Worm (Caenorhabditis elegans) whole organism, late embryonic: ENCODE measurements around the gene ZK1236.1.
A peak's percentile ranks its signal among the peaks of the same experiment; 100 is the strongest.

Experiments
- K09A11.1 ChIP-seq: sonication (generic microtip); optimal IDR thresholded peaks from 2 replicates; lab custom pipeline; 2017; ENCODE audit warnings: antibody characterized with exemption, mild to moderate bottlenecking, missing genetic modification characterization, missing compliant biosample characterization; ENCODE audit not compliant: insufficient read depth
- ama-1 ChIP-seq: fragments of 150-350 bp; optimal IDR thresholded peaks from 2 replicates; lab custom pipeline; 2014
- ceh-22 ChIP-seq: sonication (generic microtip); optimal IDR thresholded peaks from 2 replicates; lab custom pipeline; 2017; ENCODE audit warnings: missing biosample characterization, missing genetic modification characterization
- ceh-34 ChIP-seq: sonication (generic microtip); optimal IDR thresholded peaks from 2 replicates; lab custom pipeline; 2016; ENCODE audit warnings: mild to moderate bottlenecking, missing genetic modification characterization, missing compliant biosample characterization
- che-1 ChIP-seq: sonication (generic microtip); optimal IDR thresholded peaks from 2 replicates; lab custom pipeline; 2016; ENCODE audit warnings: mild to moderate bottlenecking, missing genetic modification characterization, missing compliant biosample characterization
- elt-2 ChIP-seq: sonication (generic microtip); optimal IDR thresholded peaks from 2 replicates; lab custom pipeline; 2016; ENCODE audit warnings: missing genetic modification reagents, missing genetic modification characterization, missing compliant biosample characterization
- lim-6 ChIP-seq: sonication (generic microtip); optimal IDR thresholded peaks from 2 replicates; lab custom pipeline; 2016; ENCODE audit warnings: missing genetic modification characterization, missing compliant biosample characterization
- madf-2 ChIP-seq: sonication (generic microtip); optimal IDR thresholded peaks from 2 replicates; lab custom pipeline; 2017; ENCODE audit warnings: missing genetic modification characterization, missing compliant biosample characterization
- pat-9 ChIP-seq: fragments of 200-800 bp; sonication (Bioruptor generic); optimal IDR thresholded peaks from 2 replicates; lab custom pipeline; 2018; ENCODE audit warnings: mild to moderate bottlenecking, missing genetic modification characterization, moderate library complexity, missing compliant biosample characterization
- pha-4 ChIP-seq: fragments of 150-350 bp; optimal IDR thresholded peaks from 2 replicates; lab custom pipeline; 2018; ENCODE audit warnings: missing biosample characterization, missing genetic modification reagents, missing genetic modification characterization
- zip-5 ChIP-seq: sonication (generic microtip); optimal IDR thresholded peaks from 2 replicates; lab custom pipeline; 2016; ENCODE audit warnings: missing genetic modification characterization, missing compliant biosample characterization

DNA sequence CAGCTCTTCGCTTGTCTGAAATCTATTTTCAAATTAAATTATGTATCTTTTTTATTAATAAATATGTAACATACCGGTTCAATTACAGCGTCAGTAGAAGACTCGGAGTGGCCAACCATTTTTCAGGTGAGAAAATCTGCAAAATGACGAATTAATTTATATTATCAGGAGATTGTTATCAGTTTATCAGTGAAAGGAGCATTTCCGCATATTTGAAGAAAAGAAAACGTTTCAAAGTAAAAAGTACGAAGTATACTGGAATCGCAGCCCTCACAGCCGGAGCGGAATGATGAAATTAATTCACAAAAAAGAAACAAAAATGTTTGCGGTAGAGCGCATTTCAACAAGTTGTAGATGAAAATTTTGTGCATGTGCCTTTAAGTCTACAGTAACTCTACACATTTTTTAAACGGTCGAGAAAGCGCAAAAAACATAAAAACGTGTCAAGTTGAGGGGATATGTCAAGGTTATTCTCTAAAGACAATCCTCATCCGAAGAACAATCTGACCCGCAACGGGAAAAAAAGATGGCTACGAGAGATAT is 50.3 kb downstream of the ZK1236.1 start:
- TF ChIP-seq madf-2 (tag; lab: Kevin White, UChicago) (no peak), pat-9 (tag; lab: Kevin White, UChicago) (no peak), K09A11.1 (tag; lab: Kevin White, UChicago) (no peak), zip-5 (tag; lab: Kevin White, UChicago) (no peak), che-1 (tag; lab: Kevin White, UChicago) (no peak), pha-4 (no peak), ceh-34 (no peak), ceh-22 (tag; lab: Kevin White, UChicago) (no peak), ama-1 (lab: Kevin White, UChicago) (no peak), elt-2 (peak; percentile 66), lim-6 (tag; lab: Kevin White, UChicago) (no peak)
